Fruit fly (Drosophila melanogaster): ENCODE measurements around the gene CG42580.
"Not testable (repeated sequence)": the region's sequence is repeated elsewhere in the genome, so short reads cannot be mapped to it uniquely, and the experiment has no call there.

dm6 chrX:20527331-20527730, 46.8 kb upstream of the CG42580 start, which contains the start of gene CG42579:
- TF ChIP-seq cnc (optimal IDR thresholded peaks at IDR 0.05); CG7045 (GFP tag; optimal IDR thresholded peaks at IDR 0.05); Mnt (GFP tag; optimal IDR thresholded peaks at IDR 0.05); tj (GFP tag; optimal IDR thresholded peaks at IDR 0.05); Clk (GFP tag; optimal IDR thresholded peaks at IDR 0.05); ovo (GFP tag; optimal IDR thresholded peaks at IDR 0.05); toe (GFP tag; optimal IDR thresholded peaks at IDR 0.05); Hr96 (GFP tag; optimal IDR thresholded peaks at IDR 0.05); CG7101 (tag; optimal IDR thresholded peaks at IDR 0.05); CG33017 (tag; optimal IDR thresholded peaks at IDR 0.05); cic (GFP tag; optimal IDR thresholded peaks at IDR 0.05); kay (GFP tag; ENCODE audit: borderline replicate concordance); CG12768 (GFP tag; optimal IDR thresholded peaks at IDR 0.05); bab1 (GFP tag; optimal IDR thresholded peaks at IDR 0.05): not testable (repeated sequence)

All from whole organism, adult.